Fruit fly (Drosophila melanogaster): ENCODE data around the gene CG7214.
A peak's percentile ranks its signal among the peaks of the same experiment; 100 is the strongest.

Gene CG7214

DNA sequence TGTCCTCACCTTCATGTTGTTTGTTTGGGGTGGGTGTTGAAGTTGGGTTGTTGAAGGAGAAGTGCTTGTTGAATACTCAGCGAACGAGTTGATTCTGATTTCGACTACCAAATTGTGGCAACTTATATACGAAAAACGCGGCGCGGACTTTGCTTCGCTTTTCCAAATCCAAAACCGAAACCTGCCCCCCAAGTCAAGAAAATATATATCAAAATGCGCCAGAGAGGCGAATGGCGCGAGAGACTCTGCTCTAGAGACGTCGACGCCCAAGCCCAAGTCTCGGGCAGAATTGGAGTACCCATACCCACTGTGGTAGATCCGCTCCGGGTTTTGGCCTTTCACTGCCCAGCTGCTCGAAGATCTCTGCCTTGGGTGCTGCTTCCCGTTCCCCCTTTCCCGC is at the start of gene CG7214:
Gene CG7214, minus strand, starts transcription at position 101 of the 400 bp plus-strand sequence.
- TF ChIP-seq CG31441 (GFP tag; IDR thresholded peaks at IDR 0.05) (no peak), Dref (GFP tag; IDR thresholded peaks at IDR 0.05) (0 out of 2 replicates have a peak, but pooled peaks have one; percentile 25), CG1792 (GFP tag; optimal IDR thresholded peaks at IDR 0.05) (no peak), CHES-1-like (GFP tag; optimal IDR thresholded peaks at IDR 0.05) (no peak), CG7839 (tag; optimal IDR thresholded peaks at IDR 0.05) (no peak), lmd (GFP tag; IDR thresholded peaks at IDR 0.05) (0 out of 2 replicates have a peak, but pooled peaks have one; percentile 9), C15 (GFP tag; IDR thresholded peaks at IDR 0.05) (no peak), hbn (GFP tag; IDR thresholded peaks at IDR 0.05; ENCODE audit: partially characterized antibody) (no peak), Max (GFP tag; optimal IDR thresholded peaks at IDR 0.05) (no peak)

DNA sequence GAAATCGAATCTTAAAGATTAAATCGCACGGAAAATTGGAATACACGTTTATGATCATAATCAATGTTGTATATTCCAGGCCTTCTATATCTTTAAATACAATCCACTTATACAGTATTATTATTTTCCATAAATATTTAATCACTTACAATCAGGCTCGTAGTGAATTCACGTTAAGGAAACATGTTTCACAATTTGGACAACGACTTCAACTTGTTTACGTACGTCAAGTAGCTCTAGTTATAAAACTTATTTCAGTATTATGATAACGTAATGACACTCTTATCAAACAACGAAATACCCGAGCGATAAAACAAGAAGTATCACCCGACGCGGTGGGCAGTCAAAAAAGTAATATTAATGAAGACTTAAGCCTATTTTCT is 46.7 kb upstream of the CG7214 start:
- TF ChIP-seq CG32767 (GFP tag; IDR thresholded peaks at IDR 0.05) (no peak), hth (optimal IDR thresholded peaks at IDR 0.05) (no peak), CG18599 (GFP tag; optimal IDR thresholded peaks at IDR 0.05) (peak; percentile 5), gsb (GFP tag; IDR thresholded peaks at IDR 0.05) (no peak), CG11560 (tag; IDR thresholded peaks at IDR 0.05) (no peak), exex (tag; optimal IDR thresholded peaks at IDR 0.05) (peak; percentile 54), lab (GFP tag; optimal IDR thresholded peaks at IDR 0.05) (peak; percentile 20), CG9437 (GFP tag; optimal IDR thresholded peaks at IDR 0.05) (peak; percentile 43), H15 (GFP tag; IDR thresholded peaks at IDR 0.05) (no peak)

DNA sequence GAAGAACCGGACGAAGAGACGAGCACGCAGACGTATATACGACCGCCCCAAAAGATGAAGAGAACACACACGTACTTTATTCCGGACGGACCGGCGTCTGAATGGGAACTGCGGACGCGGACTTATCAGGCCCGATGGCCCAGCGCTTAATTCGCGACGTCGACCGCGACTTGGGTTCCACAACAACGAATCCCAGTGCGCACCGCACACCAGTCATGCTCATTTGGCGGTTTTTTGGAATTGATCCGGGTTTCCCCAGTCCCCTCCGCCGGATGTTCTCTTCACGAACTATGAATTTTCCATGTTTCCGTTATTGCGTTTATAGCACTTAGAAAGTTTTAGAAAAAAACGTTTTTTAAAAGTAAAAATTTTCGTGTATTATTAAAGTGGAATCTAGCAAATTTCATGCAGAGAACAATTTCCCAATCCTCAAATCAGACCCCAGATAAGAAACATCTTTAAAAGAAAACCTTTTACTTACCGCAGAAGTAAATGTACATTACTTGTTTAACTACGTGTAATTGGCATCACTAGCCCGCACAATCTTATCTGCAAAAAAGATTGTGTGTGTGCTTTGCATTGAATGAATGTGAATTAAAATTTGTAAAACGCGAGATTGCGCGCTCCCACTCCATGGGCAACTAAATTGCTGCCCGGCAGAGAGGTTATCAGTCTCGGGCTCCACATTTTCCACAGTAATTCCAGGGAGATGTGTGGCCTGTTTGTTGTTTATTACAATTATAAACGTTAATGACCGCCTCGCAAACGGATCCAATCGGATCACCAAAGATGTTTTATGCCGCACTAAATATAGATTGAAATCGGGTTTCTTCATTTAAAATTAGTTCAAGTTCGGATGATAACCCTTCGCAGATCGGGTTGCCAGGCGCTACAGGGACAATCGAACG is 46.1 kb upstream of the CG7214 start, which contains the start of gene CG7149:
Gene CG7149, minus strand, starts transcription at position 110 of the 908 bp plus-strand sequence.
- no peak for TF ChIP-seq ems (GFP tag; optimal IDR thresholded peaks at IDR 0.05)
- peak; percentile 28 for TF ChIP-seq CG15514 (GFP tag; optimal IDR thresholded peaks at IDR 0.05)
- TF ChIP-seq Xbp1 (GFP tag; optimal IDR thresholded peaks at IDR 0.05): peak; percentile 41
- no peak for TF ChIP-seq lov (optimal IDR thresholded peaks at IDR 0.05)
- TF ChIP-seq lov (GFP tag; IDR thresholded peaks at IDR 0.05): 0 out of 3 replicates have a peak, but pooled peaks have one; percentile 9
- peak in 1 of 2 experiments; percentile 2 for TF ChIP-seq dpn (GFP tag; optimal IDR thresholded peaks at IDR 0.05)
- TF ChIP-seq CG4424 (GFP tag; optimal IDR thresholded peaks at IDR 0.05): peak; percentile 5
- 0 out of 2 replicates have a peak, but pooled peaks have one; percentile 15 for TF ChIP-seq Rfx (GFP tag; IDR thresholded peaks at IDR 0.05)
- peak; percentile 9 for TF ChIP-seq D19A (tag; optimal IDR thresholded peaks at IDR 0.05)
- TF ChIP-seq CG30403 (GFP tag; optimal IDR thresholded peaks at IDR 0.05): peak; percentile 33
- peak; percentile 13 for TF ChIP-seq grau (tag; optimal IDR thresholded peaks at IDR 0.05)
- TF ChIP-seq CG9932 (GFP tag; IDR thresholded peaks at IDR 0.05): peak; percentile 19; the same call in 1 of the 2 replicates
- TF ChIP-seq CG8290 (GFP tag; optimal IDR thresholded peaks at IDR 0.05): no peak
- peak in 1 of 2 experiments; percentile 68 for TF ChIP-seq CG8290 (tag; optimal IDR thresholded peaks at IDR 0.05)
- TF ChIP-seq zfh1 (GFP tag; IDR thresholded peaks at IDR 0.05): 0 out of 3 replicates have a peak, but pooled peaks have one; percentile 16
- TF ChIP-seq fru (optimal IDR thresholded peaks at IDR 0.05): no peak
- TF ChIP-seq HLH4C (GFP tag; IDR thresholded peaks at IDR 0.05; ENCODE audit: partially characterized antibody): 0 out of 3 replicates have a peak, but pooled peaks have one; percentile 7
- no peak for TF ChIP-seq aop (GFP tag; IDR thresholded peaks at IDR 0.05)
- peak; percentile 20 for TF ChIP-seq CG13424 (tag; optimal IDR thresholded peaks at IDR 0.05)
- peak; percentile 91 for TF ChIP-seq exex (tag; optimal IDR thresholded peaks at IDR 0.05)
- peak; percentile 92; the same call in 3 of the 4 replicates for TF ChIP-seq chinmo (GFP tag; IDR thresholded peaks at IDR 0.05; ENCODE audit: partially characterized antibody)
- peak; percentile 50 for TF ChIP-seq sens (GFP tag)
- TF ChIP-seq CG7556 (GFP tag; optimal IDR thresholded peaks at IDR 0.05): peak; percentile 33
- no peak for TF ChIP-seq hkb (optimal IDR thresholded peaks at IDR 0.05)
- TF ChIP-seq hkb (GFP tag; IDR thresholded peaks at IDR 0.05): peak; percentile 6; the same call in 1 of the 2 replicates
- TF ChIP-seq CG2712 (tag; optimal IDR thresholded peaks at IDR 0.05): peak; percentile 2
- TF ChIP-seq Hand (GFP tag; optimal IDR thresholded peaks at IDR 0.05): peak; percentile 40
- TF ChIP-seq Hr78 (GFP tag; optimal IDR thresholded peaks at IDR 0.05): peak in 1 of 2 experiments; percentile 13
- no peak for TF ChIP-seq psq (GFP tag; optimal IDR thresholded peaks at IDR 0.05)
- TF ChIP-seq Bgb (GFP tag; IDR thresholded peaks at IDR 0.05; ENCODE audit: partially characterized antibody): peak; percentile 57; the same call in 1 of the 2 replicates

All from whole organism, embryonic.